Worm (Caenorhabditis elegans) whole organism, L4/young adult: Measurements from ENCODE around the gene F08D12.4.

ENCODE experiments used
- dao-5 ChIP-seq: sonication (generic microtip); optimal IDR thresholded peaks from 2 replicates; lab custom pipeline; 2016; ENCODE audit warnings: missing genotype, missing genetic modification characterization, moderate library complexity, missing compliant biosample characterization
- him-1 ChIP-seq: sonication (generic microtip); optimal IDR thresholded peaks from 2 replicates; lab custom pipeline; 2016; ENCODE audit warnings: missing genotype, missing genetic modification reagents, missing genetic modification characterization, missing compliant biosample characterization

DNA sequence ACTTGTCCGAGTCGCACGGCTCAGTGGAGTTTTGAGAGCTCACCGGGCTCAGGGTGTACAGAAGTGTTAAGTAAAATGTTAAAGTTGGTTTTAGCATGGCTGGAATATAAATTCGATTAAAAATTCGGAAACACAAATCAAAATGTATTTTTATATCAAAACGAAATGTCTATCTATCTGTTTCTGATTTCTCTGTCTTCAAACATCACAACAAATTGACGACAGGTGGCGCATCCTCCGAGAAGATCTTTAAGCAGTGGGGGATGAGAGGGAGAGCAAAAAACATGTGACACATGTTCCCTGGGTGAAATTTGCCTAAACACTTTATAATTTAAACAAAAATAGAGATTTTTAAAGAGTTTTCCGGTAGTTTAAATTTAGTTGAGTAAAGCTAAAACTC, 8.9 kb upstream of the F08D12.4 start, which contains the start of gene F08D12.7:
- no peak for TF ChIP-seq dao-5 (tag; lab: Kevin White, UChicago)
- no peak for TF ChIP-seq him-1 (tag; lab: Kevin White, UChicago)
